Worm (Caenorhabditis elegans): ENCODE results near the gene C03A3.9.
A peak's percentile ranks its signal among the peaks of the same experiment; 100 is the strongest.

Gene C03A3.9

DNA sequence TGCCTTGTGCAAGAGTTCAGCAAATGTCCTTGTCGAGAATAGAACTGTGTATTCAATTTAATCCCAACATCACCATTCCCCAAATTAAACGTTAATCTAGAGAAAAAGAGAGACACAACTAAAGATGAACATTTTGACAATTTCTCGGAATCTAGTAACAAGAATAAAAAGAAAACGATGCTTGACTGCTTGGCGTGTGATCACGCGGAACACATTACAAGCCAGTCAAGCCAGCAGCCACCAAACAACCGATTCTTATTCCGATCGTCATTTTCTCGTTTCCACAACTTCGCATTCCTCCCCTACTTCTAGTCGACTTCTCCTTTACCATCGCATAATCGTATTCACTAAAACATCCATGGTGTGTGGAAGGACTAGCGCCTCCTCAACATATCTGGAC lies 17.4 kb upstream of the C03A3.9 start:
- TF ChIP-seq nhr-11 (tag; optimal IDR thresholded peaks at IDR 0.05) = no peak
- no peak for TF ChIP-seq ceh-16 (tag; optimal IDR thresholded peaks at IDR 0.05)
- no peak for TF ChIP-seq ztf-11 (tag; optimal IDR thresholded peaks at IDR 0.05)
- TF ChIP-seq nhr-21 (tag; optimal IDR thresholded peaks at IDR 0.05) = no peak
- TF ChIP-seq elt-1 (tag; optimal IDR thresholded peaks at IDR 0.05) = no peak
- no peak for TF ChIP-seq lin-13 (GFP tag; optimal IDR thresholded peaks at IDR 0.05)
- no peak for TF ChIP-seq R02D3.7 (tag; optimal IDR thresholded peaks at IDR 0.05)
- TF ChIP-seq unc-62 (GFP tag; optimal IDR thresholded peaks at IDR 0.05) = no peak
- no peak for TF ChIP-seq nhr-6 (tag; optimal IDR thresholded peaks at IDR 0.05)
- no peak for TF ChIP-seq nhr-25 (tag; optimal IDR thresholded peaks at IDR 0.05)
- no peak for TF ChIP-seq fos-1 (tag; optimal IDR thresholded peaks at IDR 0.05)
- no peak for TF ChIP-seq nhr-129 (tag; optimal IDR thresholded peaks at IDR 0.05)
- TF ChIP-seq nhr-12 (tag; optimal IDR thresholded peaks at IDR 0.05) = no peak
- no peak for TF ChIP-seq nhr-10 (tag; optimal IDR thresholded peaks at IDR 0.05)

DNA sequence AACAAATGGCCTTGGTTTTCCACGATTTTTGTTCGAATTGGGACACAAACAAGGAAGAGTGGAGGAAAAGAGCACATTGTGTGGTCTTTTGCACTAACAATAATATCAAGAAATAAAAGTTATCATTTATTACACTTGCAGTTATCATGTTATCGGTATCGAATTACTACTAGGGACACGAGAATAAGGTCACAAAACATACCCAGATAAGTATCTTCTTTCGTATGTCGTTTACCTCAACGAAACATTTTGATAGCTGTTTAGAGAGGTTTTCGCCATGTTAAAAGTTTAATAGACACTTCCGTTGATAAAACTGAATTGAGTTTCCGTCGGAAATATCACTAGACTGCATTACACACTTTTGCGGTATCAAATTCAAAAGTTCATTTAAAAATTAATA lies 15.8 kb upstream of the C03A3.9 start:
- TF ChIP-seq F13H6.1 (tag; optimal IDR thresholded peaks at IDR 0.05) = no peak
- no peak for TF ChIP-seq ama-1 (optimal IDR thresholded peaks at IDR 0.05)
- TF ChIP-seq R02D3.7 (tag; optimal IDR thresholded peaks at IDR 0.05) = no peak
- peak; percentile 62 for TF ChIP-seq fos-1 (tag; optimal IDR thresholded peaks at IDR 0.05)
- no peak for TF ChIP-seq sma-3 (GFP tag; optimal IDR thresholded peaks at IDR 0.05)
- TF ChIP-seq sma-9 (GFP tag; optimal IDR thresholded peaks at IDR 0.05) = no peak
- no peak for TF ChIP-seq sma-9 (tag; optimal IDR thresholded peaks at IDR 0.05)
- no peak for TF ChIP-seq unc-62 (GFP tag; optimal IDR thresholded peaks at IDR 0.05)
- TF ChIP-seq elt-3 (tag; optimal IDR thresholded peaks at IDR 0.05) = no peak

ce11 chrX:11251928-11252327 lies 14.9 kb upstream of the C03A3.9 start:
- TF ChIP-seq fos-1 (tag; optimal IDR thresholded peaks at IDR 0.05) = peak; percentile 88
- no peak for TF ChIP-seq unc-39 (tag; optimal IDR thresholded peaks at IDR 0.05)

ce11 chrX:11252429-11252828 lies 14.4 kb upstream of the C03A3.9 start:
- no peak for TF ChIP-seq ztf-4 (tag; optimal IDR thresholded peaks at IDR 0.05)
- TF ChIP-seq skn-1 (tag; optimal IDR thresholded peaks at IDR 0.05) = no peak
- TF ChIP-seq unc-62 (GFP tag; optimal IDR thresholded peaks at IDR 0.05) = no peak
- TF ChIP-seq nhr-129 (tag; optimal IDR thresholded peaks at IDR 0.05) = peak; percentile 47
- no peak for TF ChIP-seq mdl-1 (tag; optimal IDR thresholded peaks at IDR 0.05)
- peak; percentile 62 for TF ChIP-seq nhr-21 (tag; optimal IDR thresholded peaks at IDR 0.05)
- TF ChIP-seq crh-2 (tag; optimal IDR thresholded peaks at IDR 0.05) = peak; percentile 47
- no peak for TF ChIP-seq peb-1 (tag; optimal IDR thresholded peaks at IDR 0.05)
- peak; percentile 56 for TF ChIP-seq sma-9 (GFP tag; optimal IDR thresholded peaks at IDR 0.05)
- no peak for TF ChIP-seq sma-9 (tag; optimal IDR thresholded peaks at IDR 0.05)
- TF ChIP-seq C34F6.9 (tag; optimal IDR thresholded peaks at IDR 0.05) = peak; percentile 50
- no peak for TF ChIP-seq snpc-4 (tag; optimal IDR thresholded peaks at IDR 0.05)
- TF ChIP-seq F13H6.1 (tag; optimal IDR thresholded peaks at IDR 0.05) = peak; percentile 58
- TF ChIP-seq blmp-1 (tag; optimal IDR thresholded peaks at IDR 0.05; ENCODE audit: insufficient read depth) = no peak
- no peak for TF ChIP-seq nhr-11 (tag; optimal IDR thresholded peaks at IDR 0.05)
- TF ChIP-seq egl-27 (tag; optimal IDR thresholded peaks at IDR 0.05) = no peak
- TF ChIP-seq aly-2 (tag; optimal IDR thresholded peaks at IDR 0.05) = no peak
- no peak for TF ChIP-seq ztf-11 (tag; optimal IDR thresholded peaks at IDR 0.05)
- TF ChIP-seq lsy-2 (tag; optimal IDR thresholded peaks at IDR 0.05) = peak; percentile 0 to 37
- no peak for TF ChIP-seq nhr-6 (tag; optimal IDR thresholded peaks at IDR 0.05)
- no peak for TF ChIP-seq nhr-23 (tag; optimal IDR thresholded peaks at IDR 0.05)
- no peak for TF ChIP-seq nhr-12 (tag; optimal IDR thresholded peaks at IDR 0.05)
- peak; percentile 45 for TF ChIP-seq gmeb-1 (tag; optimal IDR thresholded peaks at IDR 0.05)
- TF ChIP-seq nhr-25 (tag; optimal IDR thresholded peaks at IDR 0.05) = no peak
- peak; percentile 21 for TF ChIP-seq fos-1 (tag; optimal IDR thresholded peaks at IDR 0.05)
- TF ChIP-seq sma-3 (GFP tag; optimal IDR thresholded peaks at IDR 0.05) = peak; percentile 44
- TF ChIP-seq ZK546.5 (tag; optimal IDR thresholded peaks at IDR 0.05) = no peak
- no peak for TF ChIP-seq ama-1 (optimal IDR thresholded peaks at IDR 0.05)
- no peak for TF ChIP-seq nhr-10 (tag; optimal IDR thresholded peaks at IDR 0.05)
- TF ChIP-seq ceh-82 (tag; optimal IDR thresholded peaks at IDR 0.05) = no peak
- no peak for TF ChIP-seq nhr-237 (tag; optimal IDR thresholded peaks at IDR 0.05)
- TF ChIP-seq lin-13 (GFP tag; optimal IDR thresholded peaks at IDR 0.05) = peak; percentile 45
- TF ChIP-seq lin-11 (tag; optimal IDR thresholded peaks at IDR 0.05) = no peak
- no peak for TF ChIP-seq R02D3.7 (tag; optimal IDR thresholded peaks at IDR 0.05)
- TF ChIP-seq Y55F3AM.14 (GFP tag; optimal IDR thresholded peaks at IDR 0.05) = no peak
- no peak for TF ChIP-seq alr-1 (tag; optimal IDR thresholded peaks at IDR 0.05)
- TF ChIP-seq zag-1 (tag; optimal IDR thresholded peaks at IDR 0.05) = no peak
- peak; percentile 46 for TF ChIP-seq unc-55 (GFP tag; optimal IDR thresholded peaks at IDR 0.05)
- TF ChIP-seq elt-3 (tag; optimal IDR thresholded peaks at IDR 0.05) = no peak

Data from whole organism, L2 larva.